Worm (Caenorhabditis elegans) whole organism, early embryonic: ENCODE data around the gene W09G12.6.
"Not testable (repeated sequence)": the region's sequence is repeated elsewhere in the genome, so short reads cannot be mapped to it uniquely, and the experiment has no call there.

ENCODE experiments used
- B0310.2 ChIP-seq: sonication (generic microtip); optimal IDR thresholded peaks from 2 replicates; lab custom pipeline; 2016; ENCODE audit warnings: mild to moderate bottlenecking, missing genetic modification characterization, missing compliant biosample characterization
- F13C5.2 ChIP-seq: sonication (generic microtip); optimal IDR thresholded peaks from 2 replicates; lab custom pipeline; 2017; ENCODE audit warnings: mild to moderate bottlenecking, missing genetic modification characterization, inconsistent platforms, missing compliant biosample characterization
- aly-1 ChIP-seq: sonication (generic microtip); optimal IDR thresholded peaks from 2 replicates; lab custom pipeline; 2016; ENCODE audit warnings: missing genetic modification characterization, missing compliant biosample characterization
- ama-1 ChIP-seq: fragments of 150-350 bp; optimal IDR thresholded peaks from 2 replicates; lab custom pipeline; 2014
- ceh-13 ChIP-seq: fragments of 200-800 bp; sonication (Bioruptor generic); optimal IDR thresholded peaks from 2 replicates; lab custom pipeline; 2018; ENCODE audit warnings: mild to moderate bottlenecking, missing genetic modification characterization, missing compliant biosample characterization
- ceh-36 ChIP-seq: sonication (generic microtip); optimal IDR thresholded peaks from 2 replicates; lab custom pipeline; 2016; ENCODE audit warnings: missing genetic modification characterization, inconsistent platforms, missing compliant biosample characterization
- ets-7 ChIP-seq: sonication (generic microtip); optimal IDR thresholded peaks from 2 replicates; lab custom pipeline; 2016; ENCODE audit warnings: missing genotype, missing genetic modification characterization, missing compliant biosample characterization
- flt-1 ChIP-seq: fragments of 200-800 bp; sonication (Bioruptor generic); IDR thresholded peaks from 2 replicates; pipeline ENCODE4 v1.3.6; 2022; ENCODE audit warnings: missing genetic modification characterization, missing compliant biosample characterization
- hmbx-1 ChIP-seq: sonication (generic microtip); optimal IDR thresholded peaks from 2 replicates; lab custom pipeline; 2016; ENCODE audit warnings: mild to moderate bottlenecking, missing genetic modification characterization, missing compliant biosample characterization
- hmg-4 ChIP-seq: fragments of 200-800 bp; sonication (Bioruptor generic); optimal IDR thresholded peaks from 2 replicates; lab custom pipeline; 2018; ENCODE audit warnings: mild to moderate bottlenecking, missing genetic modification characterization, missing compliant biosample characterization
- hnd-1 ChIP-seq: sonication (generic microtip); optimal IDR thresholded peaks from 2 replicates; lab custom pipeline; 2016; ENCODE audit warnings: missing genetic modification characterization, missing compliant biosample characterization
- pes-1 ChIP-seq: fragments of 200-800 bp; sonication (Bioruptor generic); IDR thresholded peaks from 2 replicates; pipeline ENCODE4 v1.3.6; 2022; ENCODE audit warnings: missing genetic modification reagents, missing genetic modification characterization, missing compliant biosample characterization
- scrt-1 ChIP-seq: fragments of 200-800 bp; sonication (Bioruptor generic); IDR thresholded peaks from 2 replicates; pipeline ENCODE4 v1.3.6; 2022; ENCODE audit warnings: missing genetic modification characterization, missing compliant biosample characterization
- sea-1 ChIP-seq: fragments of 200-800 bp; sonication (Bioruptor generic); conservative IDR thresholded peaks from 2 replicates; pipeline ENCODE4 v1.3.6; 2022; ENCODE audit warnings: missing genetic modification characterization, missing compliant biosample characterization
- tbx-11 ChIP-seq: fragments of 200-800 bp; sonication (Bioruptor generic); IDR thresholded peaks from 2 replicates; pipeline ENCODE4 v1.3.6; 2022; ENCODE audit warnings: missing genetic modification characterization, missing compliant biosample characterization
- tbx-37 ChIP-seq: fragments of 200-800 bp; sonication (Bioruptor generic); conservative IDR thresholded peaks from 2 replicates; pipeline ENCODE4 v1.3.6; 2022; ENCODE audit warnings: missing genetic modification reagents, missing genetic modification characterization, missing compliant biosample characterization
- tra-4 ChIP-seq: sonication (generic microtip); optimal IDR thresholded peaks from 2 replicates; lab custom pipeline; 2017; ENCODE audit warnings: missing genetic modification characterization, missing compliant biosample characterization

W09G12.6 gene

ce11 chrIV:1231589-1231988 is at the start of gene W09G12.6:
Gene W09G12.6 (plus strand): TSS chrIV:1231889.
- TF ChIP-seq scrt-1 (GFP tag; lab: Robert Waterston, UW), result no peak
- no peak for TF ChIP-seq aly-1 (tag; lab: Kevin White, UChicago)
- no peak for TF ChIP-seq hnd-1
- no peak for TF ChIP-seq tra-4 (tag; lab: Kevin White, UChicago)
- no peak for TF ChIP-seq F13C5.2 (tag; lab: Kevin White, UChicago)
- TF ChIP-seq hmbx-1, result no peak
- TF ChIP-seq tbx-11, result no peak
- no peak for TF ChIP-seq flt-1 (GFP tag; lab: Robert Waterston, UW)
- no peak for TF ChIP-seq ama-1 (lab: Kevin White, UChicago)
- no peak for TF ChIP-seq hmg-4
- TF ChIP-seq ceh-13 (GFP tag; lab: Kevin White, UChicago), result no peak
- TF ChIP-seq ceh-36 (tag; lab: Kevin White, UChicago), result no peak
- no peak for TF ChIP-seq B0310.2
- no peak for TF ChIP-seq pes-1 (GFP tag; lab: Robert Waterston, UW)
- TF ChIP-seq tbx-37, result no peak
- no peak for TF ChIP-seq ets-7 (tag; lab: Kevin White, UChicago)
- TF ChIP-seq sea-1 (GFP tag; lab: Robert Waterston, UW), result no peak

ce11 chrIV:1182292-1182691 is 49.4 kb upstream of the W09G12.6 start, which contains the start of gene rmif-2:
Gene rmif-2 (plus strand): TSS chrIV:1182592.
- not testable (repeated sequence) for TF ChIP-seq B0310.2; ets-7 (tag; lab: Kevin White, UChicago); hmg-4

ce11 chrIV:1187502-1187901 is 44.2 kb upstream of the W09G12.6 start, which contains the start of gene mdt-20:
Gene mdt-20 (plus strand): TSS chrIV:1187802.
- not testable (repeated sequence) for TF ChIP-seq scrt-1 (GFP tag; lab: Robert Waterston, UW); hnd-1; tbx-37

ce11 chrIV:1192765-1193164 is 38.9 kb upstream of the W09G12.6 start, which contains the start of gene spl-3:
Gene spl-3 (plus strand): TSS chrIV:1193065.
- TF ChIP-seq ets-7 (tag; lab: Kevin White, UChicago), result no peak
- TF ChIP-seq sea-1 (GFP tag; lab: Robert Waterston, UW), result no peak
- TF ChIP-seq tra-4 (tag; lab: Kevin White, UChicago), result no peak
- no peak for TF ChIP-seq scrt-1 (GFP tag; lab: Robert Waterston, UW)
- no peak for TF ChIP-seq ceh-13 (GFP tag; lab: Kevin White, UChicago)
- TF ChIP-seq B0310.2, result no peak
- no peak for TF ChIP-seq F13C5.2 (tag; lab: Kevin White, UChicago)
- TF ChIP-seq hmg-4, result no peak
- no peak for TF ChIP-seq hnd-1
- no peak for TF ChIP-seq flt-1 (GFP tag; lab: Robert Waterston, UW)
- TF ChIP-seq ama-1 (lab: Kevin White, UChicago), result no peak

- TF ChIP-seq B0310.2 (no peak), aly-1 (tag; lab: Kevin White, UChicago) (no peak), ceh-13 (GFP tag; lab: Kevin White, UChicago) (no peak), tra-4 (tag; lab: Kevin White, UChicago) (no peak), flt-1 (GFP tag; lab: Robert Waterston, UW) (no peak), hmbx-1 (no peak), F13C5.2 (tag; lab: Kevin White, UChicago) (no peak), hnd-1 (no peak), ama-1 (lab: Kevin White, UChicago) (no peak), pes-1 (GFP tag; lab: Robert Waterston, UW) (no peak), sea-1 (GFP tag; lab: Robert Waterston, UW) (no peak)
Observed at ce11 chrIV:1199501-1199900, 32.2 kb upstream of the W09G12.6 start.

- no peak for TF ChIP-seq ets-7 (tag; lab: Kevin White, UChicago)
- TF ChIP-seq scrt-1 (GFP tag; lab: Robert Waterston, UW), result no peak
- no peak for TF ChIP-seq ceh-36 (tag; lab: Kevin White, UChicago)
- no peak for TF ChIP-seq hmg-4
- no peak for TF ChIP-seq B0310.2
- TF ChIP-seq pes-1 (GFP tag; lab: Robert Waterston, UW), result no peak
- TF ChIP-seq tra-4 (tag; lab: Kevin White, UChicago), result no peak
Observed at ce11 chrIV:1204870-1205269, 26.8 kb upstream of the W09G12.6 start, which contains the start of gene dsl-2. Gene dsl-2 (minus strand): TSS chrIV:1204970.

ce11 chrIV:1207980-1208379 is 23.7 kb upstream of the W09G12.6 start, which contains the start of gene dsl-1:
Gene dsl-1 (minus strand): TSS chrIV:1208080.
- TF ChIP-seq ceh-36 (tag; lab: Kevin White, UChicago), result no peak
- no peak for TF ChIP-seq hmg-4
- TF ChIP-seq ets-7 (tag; lab: Kevin White, UChicago), result no peak
- no peak for TF ChIP-seq B0310.2
- no peak for TF ChIP-seq tra-4 (tag; lab: Kevin White, UChicago)
- TF ChIP-seq flt-1 (GFP tag; lab: Robert Waterston, UW), result no peak
- no peak for TF ChIP-seq ama-1 (lab: Kevin White, UChicago)

ce11 chrIV:1209320-1209719 is 22.4 kb upstream of the W09G12.6 start:
- no peak for TF ChIP-seq ets-7 (tag; lab: Kevin White, UChicago)
- TF ChIP-seq tra-4 (tag; lab: Kevin White, UChicago), result no peak
- TF ChIP-seq tbx-37, result no peak

- TF ChIP-seq ceh-36 (tag; lab: Kevin White, UChicago) (no peak), B0310.2 (no peak), scrt-1 (GFP tag; lab: Robert Waterston, UW) (no peak), ama-1 (lab: Kevin White, UChicago) (no peak), ets-7 (tag; lab: Kevin White, UChicago) (no peak), hmg-4 (no peak), tbx-37 (no peak), hnd-1 (no peak)
Observed at ce11 chrIV:1209813-1210212, 21.9 kb upstream of the W09G12.6 start.
